6 worm cellular contexts compared by ENCODE assay signal in the genomic region with DNA sequence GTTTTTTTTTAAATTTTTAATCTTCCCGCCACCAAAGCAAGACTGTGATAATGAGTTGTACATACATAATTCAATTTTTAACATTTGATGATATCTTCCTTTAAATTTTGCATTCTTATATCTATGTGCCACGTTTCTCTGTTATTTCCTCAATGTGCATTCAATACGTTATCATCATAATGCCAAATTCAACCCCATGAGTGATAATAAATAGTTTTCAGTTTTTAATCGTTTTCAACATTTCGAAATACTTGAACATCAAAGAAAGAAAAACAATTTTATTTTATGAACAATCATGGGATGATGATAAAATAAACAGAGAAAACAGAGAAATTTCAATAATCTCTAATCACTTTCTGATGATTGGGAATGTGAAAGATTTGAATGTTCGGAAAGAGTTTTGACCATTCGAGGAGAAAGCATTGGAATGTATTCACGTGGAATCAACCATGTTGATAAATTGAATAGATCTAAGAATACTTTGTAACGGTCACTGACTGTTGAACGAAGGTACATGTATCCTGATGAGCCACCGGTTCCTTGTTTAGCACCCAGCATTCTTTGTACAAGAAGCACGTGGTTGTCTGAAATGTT.
TF ChIP-seq lines count a peak whose summit lies in the region.

No protein-coding gene starts in this region.

TF ChIP-seq in whole organism, L1 larva, 84 proteins besides CTCF, POLR2A, EP300 and RAD21 (continues in another document):
- TF ChIP-seq ama-1 (optimal IDR thresholded peaks at IDR 0.05; lab: Kevin White, UChicago) (peak; percentile 43), lin-15B (tag; optimal IDR thresholded peaks at IDR 0.05; lab: Kevin White, UChicago) (no peak), nhr-85 (tag; lab: Kevin White, UChicago) (peak; percentile 40), C16A3.4 (tag; optimal IDR thresholded peaks at IDR 0.05; lab: Kevin White, UChicago) (peak; percentile 22), vab-15 (tag; optimal IDR thresholded peaks at IDR 0.05; lab: Kevin White, UChicago) (no peak), lin-14 (GFP tag; optimal IDR thresholded peaks at IDR 0.05; lab: Kevin White, UChicago) (peak; percentile 16), tbx-2 (tag; optimal IDR thresholded peaks at IDR 0.05; lab: Kevin White, UChicago) (no peak), unc-62 (GFP tag; optimal IDR thresholded peaks at IDR 0.05; lab: Kevin White, UChicago) (no peak), nhr-12 (tag; optimal IDR thresholded peaks at IDR 0.05; lab: Kevin White, UChicago) (no peak), snu-23 (GFP tag; optimal IDR thresholded peaks at IDR 0.05; lab: Kevin White, UChicago) (peak; percentile 21), lsy-2 (tag; optimal IDR thresholded peaks at IDR 0.05; lab: Kevin White, UChicago) (peak in 1 of 2 experiments; percentile 34), sup-37 (GFP tag; optimal IDR thresholded peaks at IDR 0.05; lab: Kevin White, UChicago) (no peak), lin-35 (GFP tag; optimal IDR thresholded peaks at IDR 0.05; lab: Kevin White, UChicago) (peak in 1 of 2 experiments; percentile 57)

TF ChIP-seq in whole organism, L2 larva, 48 proteins besides CTCF, POLR2A, EP300 and RAD21 (continues in another document):
- TF ChIP-seq ama-1 (optimal IDR thresholded peaks at IDR 0.05; lab: Kevin White, UChicago), result peak; percentile 14
- no peak for TF ChIP-seq sma-9 (GFP tag; optimal IDR thresholded peaks at IDR 0.05; lab: Kevin White, UChicago)
- TF ChIP-seq sma-9 (tag; optimal IDR thresholded peaks at IDR 0.05; lab: Kevin White, UChicago), result no peak
- peak; percentile 4 for TF ChIP-seq nhr-25 (tag; optimal IDR thresholded peaks at IDR 0.05; lab: Kevin White, UChicago)
- TF ChIP-seq ztf-4 (tag; optimal IDR thresholded peaks at IDR 0.05; lab: Kevin White, UChicago), result peak; percentile 26
- no peak for TF ChIP-seq alr-1 (tag; optimal IDR thresholded peaks at IDR 0.05; lab: Kevin White, UChicago)
- no peak for TF ChIP-seq nhr-11 (tag; optimal IDR thresholded peaks at IDR 0.05; lab: Kevin White, UChicago)
- no peak for TF ChIP-seq nhr-10 (tag; optimal IDR thresholded peaks at IDR 0.05; lab: Kevin White, UChicago)
- TF ChIP-seq ztf-11 (tag; optimal IDR thresholded peaks at IDR 0.05; lab: Kevin White, UChicago), result no peak
- TF ChIP-seq ceh-16 (tag; optimal IDR thresholded peaks at IDR 0.05; lab: Kevin White, UChicago), result no peak
- peak in 1 of 2 experiments; percentile 41 for TF ChIP-seq lsy-2 (tag; optimal IDR thresholded peaks at IDR 0.05; lab: Kevin White, UChicago)
- peak; percentile 72 for TF ChIP-seq nhr-21 (tag; optimal IDR thresholded peaks at IDR 0.05; lab: Kevin White, UChicago)
- peak; percentile 84 for TF ChIP-seq crh-2 (tag; optimal IDR thresholded peaks at IDR 0.05; lab: Kevin White, UChicago)
- peak; percentile 89 for TF ChIP-seq skn-1 (tag; optimal IDR thresholded peaks at IDR 0.05; lab: Kevin White, UChicago)
- peak; percentile 39 for TF ChIP-seq sma-3 (GFP tag; optimal IDR thresholded peaks at IDR 0.05; lab: Kevin White, UChicago)

TF ChIP-seq in whole organism, L3 larva, 47 proteins besides CTCF, POLR2A, EP300 and RAD21 (continues in another document):
- TF ChIP-seq elt-2 (tag; optimal IDR thresholded peaks at IDR 0.05; lab: Kevin White, UChicago) (peak; percentile 87), nhr-237 (tag; optimal IDR thresholded peaks at IDR 0.05; lab: Kevin White, UChicago) (no peak), nhr-25 (tag; optimal IDR thresholded peaks at IDR 0.05; lab: Kevin White, UChicago) (peak; percentile 17), pqm-1 (tag; optimal IDR thresholded peaks at IDR 0.05; lab: Kevin White, UChicago) (peak; percentile 42), lin-15B (tag; optimal IDR thresholded peaks at IDR 0.05; lab: Kevin White, UChicago) (no peak), R02D3.7 (tag; optimal IDR thresholded peaks at IDR 0.05; lab: Kevin White, UChicago) (no peak), ceh-28 (tag; optimal IDR thresholded peaks at IDR 0.05; lab: Kevin White, UChicago) (peak; percentile 37), nhr-76 (tag; optimal IDR thresholded peaks at IDR 0.05; lab: Kevin White, UChicago) (no peak), mml-1 (tag; optimal IDR thresholded peaks at IDR 0.05; lab: Kevin White, UChicago) (no peak), ceh-16 (tag; optimal IDR thresholded peaks at IDR 0.05; lab: Kevin White, UChicago) (no peak), elt-1 (tag; optimal IDR thresholded peaks at IDR 0.05; lab: Kevin White, UChicago) (no peak), tbx-2 (tag; optimal IDR thresholded peaks at IDR 0.05; lab: Kevin White, UChicago) (no peak), fkh-10 (GFP tag; optimal IDR thresholded peaks at IDR 0.05; lab: Kevin White, UChicago) (no peak), lsy-12 (tag; optimal IDR thresholded peaks at IDR 0.05; lab: Kevin White, UChicago) (peak; percentile 40), nhr-43 (tag; optimal IDR thresholded peaks at IDR 0.05; lab: Kevin White, UChicago; ENCODE audit: poor library complexity, severe bottlenecking) (peak; percentile 16)

TF ChIP-seq in whole organism, L4 larva, 104 proteins besides CTCF, POLR2A, EP300 and RAD21 (continues in another document):
- TF ChIP-seq zfp-2 (tag; optimal IDR thresholded peaks at IDR 0.05; lab: Kevin White, UChicago) (no peak), mxl-3 (GFP tag; optimal IDR thresholded peaks at IDR 0.05; lab: Kevin White, UChicago) (peak; percentile 31), nhr-237 (tag; optimal IDR thresholded peaks at IDR 0.05; lab: Kevin White, UChicago) (no peak), zip-2 (tag; optimal IDR thresholded peaks at IDR 0.05; lab: Kevin White, UChicago) (peak; percentile 62), aha-1 (tag; lab: Kevin White, UChicago) (peak; percentile 90), pqm-1 (tag; optimal IDR thresholded peaks at IDR 0.05; lab: Kevin White, UChicago) (peak; percentile 88), hif-1 (tag; optimal IDR thresholded peaks at IDR 0.05; lab: Kevin White, UChicago) (no peak), duxl-1 (tag; optimal IDR thresholded peaks at IDR 0.05; lab: Kevin White, UChicago; ENCODE audit: poor library complexity) (peak; percentile 24), nhr-77 (tag; optimal IDR thresholded peaks at IDR 0.05; lab: Kevin White, UChicago) (peak; percentile 88), dpl-1 (GFP tag; optimal IDR thresholded peaks at IDR 0.05; lab: Kevin White, UChicago) (no peak), T20F7.1 (GFP tag; optimal IDR thresholded peaks at IDR 0.05; lab: Kevin White, UChicago) (peak; percentile 38), lin-38 (GFP tag; IDR thresholded peaks at IDR 0.05; lab: Robert Waterston, UW) (peak; percentile 28; the same call in 1 of the 2 replicates), unc-62 (GFP tag; optimal IDR thresholded peaks at IDR 0.05 in 1 of 2; lab: Kevin White, UChicago) (peak in 1 of 2 experiments; percentile 84), unc-62 (tag; optimal IDR thresholded peaks at IDR 0.05; lab: Kevin White, UChicago) (no peak), dve-1 (tag; optimal IDR thresholded peaks at IDR 0.05; lab: Kevin White, UChicago; ENCODE audit: insufficient read depth) (peak; percentile 97)

TF ChIP-seq in whole organism, late embryonic, 69 proteins besides CTCF, POLR2A, EP300 and RAD21:
- TF ChIP-seq che-1 (tag; optimal IDR thresholded peaks at IDR 0.05; lab: Kevin White, UChicago) (no peak), elt-2 (tag; optimal IDR thresholded peaks at IDR 0.05; lab: Kevin White, UChicago) (peak; percentile 23)

TF ChIP-seq in whole organism, young adult, 124 proteins besides CTCF, POLR2A, EP300 and RAD21:
- TF ChIP-seq unc-62 (GFP tag; optimal IDR thresholded peaks at IDR 0.05; lab: Kevin White, UChicago), result no peak
- peak; percentile 53 for TF ChIP-seq repo-1 (tag; optimal IDR thresholded peaks at IDR 0.05; lab: Kevin White, UChicago)
- TF ChIP-seq hmg-1.2 (GFP tag; IDR thresholded peaks at IDR 0.05; lab: Robert Waterston, UW), result peak; percentile 19; the same call in 1 of the 2 replicates
- TF ChIP-seq F49E8.2 (tag; optimal IDR thresholded peaks at IDR 0.05; lab: Kevin White, UChicago; ENCODE audit: insufficient read depth), result no peak
- peak; percentile 8 for TF ChIP-seq chd-7 (tag; optimal IDR thresholded peaks at IDR 0.05; lab: Kevin White, UChicago)
- peak; percentile 87 for TF ChIP-seq cebp-1 (GFP tag; IDR thresholded peaks at IDR 0.05; lab: Robert Waterston, UW)
- TF ChIP-seq cebp-1 (tag; optimal IDR thresholded peaks at IDR 0.05; lab: Kevin White, UChicago), result peak; percentile 86
- peak; percentile 44 for TF ChIP-seq tlf-1 (GFP tag; optimal IDR thresholded peaks at IDR 0.05; lab: Kevin White, UChicago)
- TF ChIP-seq Y56A3A.18 (GFP tag; IDR thresholded peaks at IDR 0.05; lab: Robert Waterston, UW), result 0 out of 2 replicates have a peak, but pooled peaks have one; percentile 15
- TF ChIP-seq ztf-18 (tag; optimal IDR thresholded peaks at IDR 0.05; lab: Kevin White, UChicago), result no peak
- TF ChIP-seq attf-5 (GFP tag; optimal IDR thresholded peaks at IDR 0.05; lab: Kevin White, UChicago), result peak; percentile 26
- TF ChIP-seq nhr-80 (tag; optimal IDR thresholded peaks at IDR 0.05; lab: Kevin White, UChicago), result peak; percentile 62
- no peak for TF ChIP-seq madf-10 (tag; optimal IDR thresholded peaks at IDR 0.05; lab: Kevin White, UChicago)
